Fruit fly (Drosophila melanogaster): ENCODE results near the gene CG32262.
A peak's percentile ranks its signal among the peaks of the same experiment; 100 is the strongest.

CG32262 gene

dm6 chr3L:3814010-3814833 is 4.2 kb upstream of the CG32262 start, which contains the start of gene Scsalpha1 (continued):
- no peak; the same call in 1 of the 2 replicates for TF ChIP-seq sob (GFP tag; IDR thresholded peaks at IDR 0.05)
- 0 out of 2 replicates have a peak, but pooled peaks have one; percentile 37 for TF ChIP-seq NFAT (GFP tag; IDR thresholded peaks at IDR 0.05)
- TF ChIP-seq Fer1 (GFP tag; optimal IDR thresholded peaks at IDR 0.05) = peak; percentile 45
- no peak for TF ChIP-seq CG43689 (GFP tag; IDR thresholded peaks at IDR 0.05)
- TF ChIP-seq chinmo (GFP tag; IDR thresholded peaks at IDR 0.05; ENCODE audit: partially characterized antibody) = peak; percentile 99
- TF ChIP-seq nmo (GFP tag; optimal IDR thresholded peaks at IDR 0.05) = peak; percentile 31
- TF ChIP-seq ap (GFP tag; IDR thresholded peaks at IDR 0.05) = no peak; the same call in 1 of the 2 replicates
- no peak for TF ChIP-seq CG11504 (tag; optimal IDR thresholded peaks at IDR 0.05)
- peak; percentile 71; the same call in 1 of the 2 replicates for TF ChIP-seq MBD-R2 (GFP tag; IDR thresholded peaks at IDR 0.05)
- TF ChIP-seq schlank (tag; optimal IDR thresholded peaks at IDR 0.05) = no peak
- TF ChIP-seq Doc3 (GFP tag; IDR thresholded peaks at IDR 0.05; ENCODE audit: partially characterized antibody) = peak; percentile 98
- TF ChIP-seq CG9932 (GFP tag; IDR thresholded peaks at IDR 0.05) = peak; percentile 72
- TF ChIP-seq CG15269 (tag; optimal IDR thresholded peaks at IDR 0.05) = peak; percentile 59
- TF ChIP-seq Awh (GFP tag; IDR thresholded peaks at IDR 0.05) = peak; percentile 53; the same call in 1 of the 2 replicates
- no peak for TF ChIP-seq CG10431 (GFP tag; optimal IDR thresholded peaks at IDR 0.05)
- peak; percentile 7 for TF ChIP-seq CG18262 (tag; optimal IDR thresholded peaks at IDR 0.05)
- peak; percentile 67 for TF ChIP-seq CG10267 (tag; optimal IDR thresholded peaks at IDR 0.05)
- peak; percentile 46 for TF ChIP-seq CG17385 (GFP tag; optimal IDR thresholded peaks at IDR 0.05)
- no peak for TF ChIP-seq ERR (GFP tag; optimal IDR thresholded peaks at IDR 0.05)
- TF ChIP-seq CG2875 (GFP tag; optimal IDR thresholded peaks at IDR 0.05) = no peak
- no peak for TF ChIP-seq psq (GFP tag; optimal IDR thresholded peaks at IDR 0.05)
- peak; percentile 100 for TF ChIP-seq amos (GFP tag; IDR thresholded peaks at IDR 0.05; ENCODE audit: partially characterized antibody)
- TF ChIP-seq H2.0 (GFP tag; IDR thresholded peaks at IDR 0.05) = peak; percentile 42; the same call in 1 of the 2 replicates
- no peak for TF ChIP-seq CG8388 (GFP tag; optimal IDR thresholded peaks at IDR 0.05)
- no peak for TF ChIP-seq CG31365 (tag; optimal IDR thresholded peaks at IDR 0.05)
- peak; percentile 6 for TF ChIP-seq CG18764 (GFP tag; optimal IDR thresholded peaks at IDR 0.05)
- TF ChIP-seq CG14441 (GFP tag; IDR thresholded peaks at IDR 0.05) = peak; percentile 26
- TF ChIP-seq gro (GFP tag; optimal IDR thresholded peaks at IDR 0.05) = peak; percentile 14
- no peak for TF ChIP-seq h (optimal IDR thresholded peaks at IDR 0.05)
- TF ChIP-seq fd3F (GFP tag; optimal IDR thresholded peaks at IDR 0.05) = no peak
- no peak for TF ChIP-seq org-1 (GFP tag; optimal IDR thresholded peaks at IDR 0.05)
- peak; percentile 42 for TF ChIP-seq CG13424 (tag; optimal IDR thresholded peaks at IDR 0.05)
- TF ChIP-seq CG3065 (GFP tag; optimal IDR thresholded peaks at IDR 0.05) = no peak
- TF ChIP-seq Hr39 (optimal IDR thresholded peaks at IDR 0.05) = no peak
- peak; percentile 54; the same call in 2 of the 3 replicates for TF ChIP-seq dysf (GFP tag; IDR thresholded peaks at IDR 0.05)
- no peak for TF ChIP-seq tap (tag; optimal IDR thresholded peaks at IDR 0.05)
- TF ChIP-seq CG6689 (GFP tag; IDR thresholded peaks at IDR 0.05) = peak; percentile 29; the same call in 1 of the 2 replicates
- TF ChIP-seq CG10565 (GFP tag; optimal IDR thresholded peaks at IDR 0.05) = no peak
- no peak for TF ChIP-seq Tbp (GFP tag; optimal IDR thresholded peaks at IDR 0.05)
- TF ChIP-seq CG8290 (GFP tag; optimal IDR thresholded peaks at IDR 0.05) = peak; percentile 8
- peak in 1 of 2 experiments; percentile 71 for TF ChIP-seq CG8290 (tag; optimal IDR thresholded peaks at IDR 0.05)
- TF ChIP-seq CG11093 (GFP tag; IDR thresholded peaks at IDR 0.05) = no peak
- TF ChIP-seq unc-4 (GFP tag; IDR thresholded peaks at IDR 0.05; ENCODE audit: partially characterized antibody) = peak; percentile 99
- no peak for TF ChIP-seq CG17802 (tag; optimal IDR thresholded peaks at IDR 0.05)
- peak in 1 of 2 experiments; percentile 16 for TF ChIP-seq dpn (GFP tag; optimal IDR thresholded peaks at IDR 0.05)
- TF ChIP-seq nau (GFP tag; optimal IDR thresholded peaks at IDR 0.05) = no peak
- peak; percentile 99 for TF ChIP-seq HLH4C (GFP tag; IDR thresholded peaks at IDR 0.05; ENCODE audit: partially characterized antibody)
- TF ChIP-seq CG8765 (GFP tag; IDR thresholded peaks at IDR 0.05) = peak; percentile 45; the same call in 1 of the 2 replicates
- no peak for TF ChIP-seq CG17568 (GFP tag; optimal IDR thresholded peaks at IDR 0.05)
